Worm (Caenorhabditis elegans) whole organism, early embryonic: ENCODE measurements around the gene symk-1.

Experiments
- B0310.2 ChIP-seq: sonication (generic microtip); optimal IDR thresholded peaks from 2 replicates; lab custom pipeline; 2016; ENCODE audit warnings: mild to moderate bottlenecking, missing genetic modification characterization, missing compliant biosample characterization
- F13C5.2 ChIP-seq: sonication (generic microtip); optimal IDR thresholded peaks from 2 replicates; lab custom pipeline; 2017; ENCODE audit warnings: mild to moderate bottlenecking, missing genetic modification characterization, inconsistent platforms, missing compliant biosample characterization
- aly-1 ChIP-seq: sonication (generic microtip); optimal IDR thresholded peaks from 2 replicates; lab custom pipeline; 2016; ENCODE audit warnings: missing genetic modification characterization, missing compliant biosample characterization
- ama-1 ChIP-seq: fragments of 150-350 bp; optimal IDR thresholded peaks from 2 replicates; lab custom pipeline; 2014
- ceh-13 ChIP-seq: fragments of 200-800 bp; sonication (Bioruptor generic); optimal IDR thresholded peaks from 2 replicates; lab custom pipeline; 2018; ENCODE audit warnings: mild to moderate bottlenecking, missing genetic modification characterization, missing compliant biosample characterization
- ceh-36 ChIP-seq: sonication (generic microtip); optimal IDR thresholded peaks from 2 replicates; lab custom pipeline; 2016; ENCODE audit warnings: missing genetic modification characterization, inconsistent platforms, missing compliant biosample characterization
- ets-7 ChIP-seq: sonication (generic microtip); optimal IDR thresholded peaks from 2 replicates; lab custom pipeline; 2016; ENCODE audit warnings: missing genotype, missing genetic modification characterization, missing compliant biosample characterization
- flt-1 ChIP-seq: fragments of 200-800 bp; sonication (Bioruptor generic); IDR thresholded peaks from 2 replicates; pipeline ENCODE4 v1.3.6; 2022; ENCODE audit warnings: missing genetic modification characterization, missing compliant biosample characterization
- hmbx-1 ChIP-seq: sonication (generic microtip); optimal IDR thresholded peaks from 2 replicates; lab custom pipeline; 2016; ENCODE audit warnings: mild to moderate bottlenecking, missing genetic modification characterization, missing compliant biosample characterization
- hmg-4 ChIP-seq: fragments of 200-800 bp; sonication (Bioruptor generic); optimal IDR thresholded peaks from 2 replicates; lab custom pipeline; 2018; ENCODE audit warnings: mild to moderate bottlenecking, missing genetic modification characterization, missing compliant biosample characterization
- hnd-1 ChIP-seq: sonication (generic microtip); optimal IDR thresholded peaks from 2 replicates; lab custom pipeline; 2016; ENCODE audit warnings: missing genetic modification characterization, missing compliant biosample characterization
- pes-1 ChIP-seq: fragments of 200-800 bp; sonication (Bioruptor generic); IDR thresholded peaks from 2 replicates; pipeline ENCODE4 v1.3.6; 2022; ENCODE audit warnings: missing genetic modification reagents, missing genetic modification characterization, missing compliant biosample characterization
- scrt-1 ChIP-seq: fragments of 200-800 bp; sonication (Bioruptor generic); IDR thresholded peaks from 2 replicates; pipeline ENCODE4 v1.3.6; 2022; ENCODE audit warnings: missing genetic modification characterization, missing compliant biosample characterization
- sea-1 ChIP-seq: fragments of 200-800 bp; sonication (Bioruptor generic); conservative IDR thresholded peaks from 2 replicates; pipeline ENCODE4 v1.3.6; 2022; ENCODE audit warnings: missing genetic modification characterization, missing compliant biosample characterization
- tbx-11 ChIP-seq: fragments of 200-800 bp; sonication (Bioruptor generic); IDR thresholded peaks from 2 replicates; pipeline ENCODE4 v1.3.6; 2022; ENCODE audit warnings: missing genetic modification characterization, missing compliant biosample characterization
- tbx-37 ChIP-seq: fragments of 200-800 bp; sonication (Bioruptor generic); conservative IDR thresholded peaks from 2 replicates; pipeline ENCODE4 v1.3.6; 2022; ENCODE audit warnings: missing genetic modification reagents, missing genetic modification characterization, missing compliant biosample characterization
- tra-4 ChIP-seq: sonication (generic microtip); optimal IDR thresholded peaks from 2 replicates; lab custom pipeline; 2017; ENCODE audit warnings: missing genetic modification characterization, missing compliant biosample characterization

symk-1 gene

DNA sequence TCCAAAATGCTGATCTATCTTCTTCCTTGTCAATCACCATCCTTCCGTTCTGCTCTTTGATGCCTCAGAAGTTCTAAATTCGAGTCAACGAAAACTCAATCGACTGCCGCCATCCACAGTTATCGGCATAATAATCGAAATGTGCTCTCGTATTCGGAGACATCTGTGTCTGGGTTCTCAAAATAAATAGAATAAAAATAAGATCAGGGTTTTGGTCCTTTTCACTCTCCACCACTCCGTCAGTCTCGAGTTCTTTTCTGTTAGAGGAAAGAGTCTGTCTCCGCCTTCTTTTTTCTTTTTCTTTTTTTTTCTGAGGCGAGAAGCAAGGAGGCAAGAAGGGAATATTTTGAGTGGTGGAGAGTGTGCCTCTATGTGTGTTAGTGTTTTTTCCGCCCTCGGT, 53.6 kb downstream of the symk-1 start, which contains the start of gene F41E6.17:
TSS of gene F41E6.17 (plus strand) at position 348 of the 400 bp plus-strand sequence.
- no peak for TF ChIP-seq tra-4 (tag; lab: Kevin White, UChicago)
- no peak for TF ChIP-seq hmbx-1 (tag; lab: Kevin White, UChicago)
- TF ChIP-seq pes-1 (GFP tag; lab: Robert Waterston, UW), result no peak
- no peak for TF ChIP-seq scrt-1 (GFP tag; lab: Robert Waterston, UW)
- TF ChIP-seq ceh-13, result no peak
- TF ChIP-seq hnd-1 (tag; lab: Kevin White, UChicago), result no peak
- no peak for TF ChIP-seq ceh-36 (tag; lab: Kevin White, UChicago)
- no peak for TF ChIP-seq F13C5.2 (tag; lab: Kevin White, UChicago)
- no peak for TF ChIP-seq B0310.2
- TF ChIP-seq ama-1 (lab: Kevin White, UChicago), result no peak
- TF ChIP-seq hmg-4 (GFP tag; lab: Kevin White, UChicago), result no peak
- no peak for TF ChIP-seq ets-7
- no peak for TF ChIP-seq tbx-11 (GFP tag; lab: Robert Waterston, UW)
- TF ChIP-seq tbx-37, result no peak

DNA sequence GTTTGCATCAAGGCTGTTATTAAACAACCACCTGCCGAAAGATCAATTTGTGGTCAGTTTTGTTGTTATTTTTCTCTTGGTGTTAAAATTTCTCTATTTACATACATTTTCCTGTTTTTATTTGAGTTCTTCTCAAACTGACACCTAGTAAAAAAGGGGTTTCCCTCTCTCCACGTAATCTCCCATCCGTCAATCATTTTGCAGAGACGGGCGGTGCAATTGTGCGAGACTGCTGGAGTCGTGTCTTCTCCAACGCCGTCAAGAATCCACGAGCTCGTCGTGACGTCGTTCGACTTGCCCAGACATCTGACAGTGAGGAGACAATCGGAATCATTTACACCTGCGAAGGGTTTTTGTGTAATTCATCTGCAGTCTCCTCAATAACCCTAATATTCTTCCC, 56.3 kb downstream of the symk-1 start:
- TF ChIP-seq ceh-36 (tag; lab: Kevin White, UChicago), result no peak
- no peak for TF ChIP-seq tbx-11 (GFP tag; lab: Robert Waterston, UW)
- TF ChIP-seq ceh-13, result no peak
- TF ChIP-seq sea-1, result no peak
- no peak for TF ChIP-seq scrt-1 (GFP tag; lab: Robert Waterston, UW)
- TF ChIP-seq ets-7, result no peak
- no peak for TF ChIP-seq hmg-4 (GFP tag; lab: Kevin White, UChicago)
- TF ChIP-seq hnd-1 (tag; lab: Kevin White, UChicago), result no peak
- no peak for TF ChIP-seq tbx-37
- TF ChIP-seq aly-1 (tag; lab: Kevin White, UChicago), result no peak
- no peak for TF ChIP-seq hmbx-1 (tag; lab: Kevin White, UChicago)
- TF ChIP-seq F13C5.2 (tag; lab: Kevin White, UChicago), result no peak

DNA sequence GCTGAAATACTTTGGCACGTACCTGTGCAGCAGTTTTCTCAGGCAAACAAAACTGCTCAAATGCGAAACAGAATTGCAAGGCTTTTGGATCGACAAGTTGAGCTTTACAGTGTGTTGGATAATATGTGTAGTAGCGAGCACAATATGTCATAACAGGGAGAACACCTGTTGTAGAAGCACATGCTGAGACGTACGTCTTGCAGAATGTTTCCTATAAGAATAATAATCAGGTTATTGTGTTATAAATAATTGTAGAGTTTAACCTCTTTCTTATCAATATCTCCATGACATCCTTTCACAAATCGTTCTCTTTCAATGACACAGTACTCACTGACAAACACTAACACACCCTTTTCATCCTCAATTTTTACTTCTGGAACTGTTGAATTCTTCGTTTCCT, 57.5 kb downstream of the symk-1 start:
- TF ChIP-seq hmbx-1 (tag; lab: Kevin White, UChicago), result no peak
- no peak for TF ChIP-seq hmg-4 (GFP tag; lab: Kevin White, UChicago)

DNA sequence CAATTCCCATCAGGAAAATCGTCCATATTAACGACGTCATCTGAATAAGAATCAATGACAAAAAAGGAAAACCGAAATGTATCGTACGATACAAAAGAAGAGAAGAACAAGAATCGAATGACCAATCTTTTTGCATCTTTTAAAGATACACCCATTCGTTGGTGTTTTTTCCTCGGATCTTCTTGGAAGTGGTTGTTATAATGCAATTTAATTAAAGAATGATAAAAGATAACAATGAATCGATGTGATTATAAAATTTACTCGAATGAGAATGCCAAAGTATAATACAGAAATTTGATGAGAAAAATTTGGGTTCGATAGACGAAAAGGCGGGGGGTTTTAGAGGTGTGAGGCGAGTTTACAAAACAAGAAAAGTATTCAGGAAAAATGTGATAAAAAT, 58.9 kb downstream of the symk-1 start, which contains the start of gene F41E6.12:
TSS of gene F41E6.12 (minus strand) at position 101 of the 400 bp plus-strand sequence.
- TF ChIP-seq B0310.2 (no peak), tra-4 (tag; lab: Kevin White, UChicago) (no peak), F13C5.2 (tag; lab: Kevin White, UChicago) (no peak), ceh-36 (tag; lab: Kevin White, UChicago) (no peak), ets-7 (no peak), pes-1 (GFP tag; lab: Robert Waterston, UW) (no peak), tbx-11 (GFP tag; lab: Robert Waterston, UW) (no peak), hmg-4 (GFP tag; lab: Kevin White, UChicago) (no peak), tbx-37 (no peak), ama-1 (lab: Kevin White, UChicago) (no peak), flt-1 (GFP tag; lab: Robert Waterston, UW) (no peak), sea-1 (no peak), ceh-13 (no peak), aly-1 (tag; lab: Kevin White, UChicago) (no peak), scrt-1 (GFP tag; lab: Robert Waterston, UW) (no peak)
